Fruit fly (Drosophila melanogaster): ENCODE results near the gene CG32547.

Gene CG32547

dm6 chrX:18504948-18505597 is 25.8 kb upstream of the CG32547 start, which contains the start of gene Wnt5 (continued):
- TF ChIP-seq CG8359 (GFP tag; optimal IDR thresholded peaks at IDR 0.05; ENCODE audit: borderline replicate concordance) (no peak), al (GFP tag; IDR thresholded peaks at IDR 0.05) (no peak), vvl (GFP tag; IDR thresholded peaks at IDR 0.05) (peak; percentile 68; the same call in 1 of the 2 replicates), CG32767 (GFP tag; IDR thresholded peaks at IDR 0.05) (peak; percentile 67; the same call in 1 of the 2 replicates), Nf-YC (tag; optimal IDR thresholded peaks at IDR 0.05) (peak; percentile 34), Lpt (GFP tag; optimal IDR thresholded peaks at IDR 0.05) (no peak), CG11247 (GFP tag; IDR thresholded peaks at IDR 0.05) (peak; percentile 55), dimm (GFP tag; IDR thresholded peaks at IDR 0.05) (no peak), ci (GFP tag; IDR thresholded peaks at IDR 0.05) (peak; percentile 57; the same call in 2 of the 3 replicates), CG10654 (GFP tag; optimal IDR thresholded peaks at IDR 0.05) (no peak), tgo (GFP tag; IDR thresholded peaks at IDR 0.05) (no peak), Lhr (GFP tag; optimal IDR thresholded peaks at IDR 0.05) (no peak), gro (GFP tag; optimal IDR thresholded peaks at IDR 0.05) (no peak), gcm2 (GFP tag; optimal IDR thresholded peaks at IDR 0.05) (no peak), kni (GFP tag; optimal IDR thresholded peaks at IDR 0.05) (peak; percentile 47), CG18262 (tag; optimal IDR thresholded peaks at IDR 0.05) (peak; percentile 12), CG17359 (tag; optimal IDR thresholded peaks at IDR 0.05) (peak; percentile 17), YL-1 (GFP tag; optimal IDR thresholded peaks at IDR 0.05) (peak; percentile 43), CG14710 (tag; optimal IDR thresholded peaks at IDR 0.05) (peak; percentile 9), bbx (GFP tag; IDR thresholded peaks at IDR 0.05; ENCODE audit: partially characterized antibody) (peak; percentile 57), dan (GFP tag; IDR thresholded peaks at IDR 0.05) (no peak), CG10543 (GFP tag; optimal IDR thresholded peaks at IDR 0.05) (peak; percentile 24), insv (GFP tag; optimal IDR thresholded peaks at IDR 0.05) (peak in 1 of 2 experiments; percentile 29), CG12236 (GFP tag; optimal IDR thresholded peaks at IDR 0.05) (no peak), CG17829 (tag; optimal IDR thresholded peaks at IDR 0.05) (peak; percentile 37), Jarid2 (GFP tag; optimal IDR thresholded peaks at IDR 0.05) (peak; percentile 90), CG17328 (GFP tag; IDR thresholded peaks at IDR 0.05) (0 out of 2 replicates have a peak, but pooled peaks have one; percentile 6), E2f2 (GFP tag; IDR thresholded peaks at IDR 0.05) (0 out of 2 replicates have a peak, but pooled peaks have one; percentile 14), H2.0 (GFP tag; IDR thresholded peaks at IDR 0.05) (no peak), CG3847 (GFP tag; IDR thresholded peaks at IDR 0.05) (no peak), CG3281 (GFP tag; optimal IDR thresholded peaks at IDR 0.05) (no peak), cg (GFP tag; optimal IDR thresholded peaks at IDR 0.05) (peak; percentile 43), nerfin-1 (tag; optimal IDR thresholded peaks at IDR 0.05) (no peak), sqz (GFP tag; optimal IDR thresholded peaks at IDR 0.05) (peak; percentile 49), Fer1 (GFP tag; optimal IDR thresholded peaks at IDR 0.05) (peak; percentile 44), CG12659 (GFP tag; optimal IDR thresholded peaks at IDR 0.05) (peak; percentile 56), cas (GFP tag; IDR thresholded peaks at IDR 0.05) (no peak), stwl (tag; optimal IDR thresholded peaks at IDR 0.05) (peak; percentile 45), CG10462 (GFP tag; optimal IDR thresholded peaks at IDR 0.05) (no peak), CG8924 (tag; optimal IDR thresholded peaks at IDR 0.05) (peak; percentile 66), CG9215 (GFP tag; IDR thresholded peaks at IDR 0.05) (no peak), D (optimal IDR thresholded peaks at IDR 0.05) (no peak), D (GFP tag; optimal IDR thresholded peaks at IDR 0.05) (peak; percentile 2), CG3407 (GFP tag; optimal IDR thresholded peaks at IDR 0.05) (no peak), CG10147 (GFP tag; optimal IDR thresholded peaks at IDR 0.05) (no peak), CG11504 (tag; optimal IDR thresholded peaks at IDR 0.05) (peak; percentile 100), HLH4C (GFP tag; IDR thresholded peaks at IDR 0.05; ENCODE audit: partially characterized antibody) (peak; percentile 23; the same call in 1 of the 3 replicates), Opbp (GFP tag; IDR thresholded peaks at IDR 0.05; ENCODE audit: partially characterized antibody) (0 out of 3 replicates have a peak, but pooled peaks have one; percentile 50), chn (GFP tag; optimal IDR thresholded peaks at IDR 0.05) (no peak)

Data from whole organism, embryonic.